Worm (Caenorhabditis elegans): ENCODE results near the gene dmd-4.

ce11 chrX:14815412-14815811 is 46.2 kb downstream of the dmd-4 start:
- TF ChIP-seq mml-1 (tag; optimal IDR thresholded peaks at IDR 0.05), result no peak
- TF ChIP-seq R02D3.7 (tag; optimal IDR thresholded peaks at IDR 0.05), result no peak
- no peak for TF ChIP-seq ceh-16 (tag; optimal IDR thresholded peaks at IDR 0.05)
- TF ChIP-seq nhr-77 (tag; optimal IDR thresholded peaks at IDR 0.05), result no peak
- TF ChIP-seq egl-27 (tag; optimal IDR thresholded peaks at IDR 0.05), result no peak
